Fruit fly (Drosophila melanogaster) S2 (cell line): ENCODE measurements around the gene Noa36.

Source experiments
- CG8478 ChIP-seq: fragments of >200 bp; optimal IDR thresholded peaks from 2 replicates; lab custom pipeline; 2018
- CTCF ChIP-seq, 2 experiments: fragments of >200 bp; optimal IDR thresholded peaks; 2 replicates each; lab custom pipeline; 2018

Gene Noa36

dm6 chr3R:28599238-28600127 lies at the start of gene Noa36, which contains the start of gene Hrb98DE:
TSS of gene Noa36 (minus strand) at chr3R:28599288.
TSS of gene Hrb98DE (plus strand) at chr3R:28599834.
- TF ChIP-seq CG8478 (no peak), CTCF (optimal IDR thresholded peaks at IDR 0.05; lab: Kevin White, UChicago) (no peak)

- TF ChIP-seq CTCF (optimal IDR thresholded peaks at IDR 0.05; lab: Kevin White, UChicago) (no peak), CG8478 (no peak)
These were observed 43.7 kb upstream of the Noa36 start, which contains the start of gene CG14062 for dm6 chr3R:28642791-28643190. TSS of gene CG14062 (minus strand) at chr3R:28642891.

dm6 chr3R:28636111-28636510 lies 37.0 kb upstream of the Noa36 start, which contains the start of gene CG9988:
TSS of gene CG9988 (plus strand) at chr3R:28636411.
- no peak for TF ChIP-seq CTCF (optimal IDR thresholded peaks at IDR 0.05; lab: Kevin White, UChicago)
- no peak for TF ChIP-seq CG8478

DNA sequence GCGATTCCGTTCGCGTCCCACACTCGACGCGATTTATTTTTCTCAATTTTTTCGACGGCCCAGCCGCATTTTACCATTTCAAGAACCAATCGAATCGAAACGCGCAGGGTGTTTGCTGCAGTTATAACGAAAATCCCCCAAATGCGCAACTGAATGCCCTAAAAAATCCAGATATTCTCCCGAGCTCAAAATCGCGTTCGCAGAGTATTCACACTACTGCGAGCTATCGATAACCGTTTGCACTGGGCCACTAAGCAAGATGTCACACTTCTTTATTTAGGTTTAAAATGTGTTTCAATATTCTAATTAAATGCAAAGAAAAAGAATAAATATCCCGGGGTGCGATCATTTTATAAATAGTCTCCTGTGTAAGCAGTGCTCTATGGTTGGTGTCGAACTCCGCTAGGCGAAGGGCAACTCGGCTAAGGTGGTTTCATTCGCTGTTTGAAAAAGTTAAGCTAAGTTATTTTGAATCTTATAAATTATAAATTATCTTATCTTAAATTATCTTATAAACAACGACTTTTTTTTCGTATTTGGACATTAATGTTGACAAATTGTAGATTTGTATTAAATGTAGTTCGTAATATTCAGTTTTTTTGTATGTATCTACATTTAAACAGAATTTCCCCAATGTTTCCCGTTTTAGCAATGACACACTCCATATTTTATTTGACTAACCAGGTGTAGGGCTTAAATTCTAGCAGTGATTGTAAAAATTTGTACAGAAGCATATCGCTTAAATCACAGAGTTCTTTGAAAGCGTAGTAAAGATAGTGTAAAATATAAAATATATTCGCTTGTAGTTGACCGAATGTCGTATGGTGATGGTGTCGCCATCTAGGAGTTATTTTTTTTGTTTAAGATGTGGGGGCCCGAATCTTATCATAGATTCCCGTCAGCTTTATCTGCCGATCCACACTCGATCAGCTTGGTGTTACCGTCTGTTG lies 36.2 kb upstream of the Noa36 start, which contains the start of gene CG10011:
TSS of gene CG10011 (minus strand) at position 119 of the 950 bp plus-strand sequence.
- TF ChIP-seq CG8478: no peak
- peak; percentile 88 to 90 for TF ChIP-seq CTCF (optimal IDR thresholded peaks at IDR 0.05; lab: Kevin White, UChicago)

DNA sequence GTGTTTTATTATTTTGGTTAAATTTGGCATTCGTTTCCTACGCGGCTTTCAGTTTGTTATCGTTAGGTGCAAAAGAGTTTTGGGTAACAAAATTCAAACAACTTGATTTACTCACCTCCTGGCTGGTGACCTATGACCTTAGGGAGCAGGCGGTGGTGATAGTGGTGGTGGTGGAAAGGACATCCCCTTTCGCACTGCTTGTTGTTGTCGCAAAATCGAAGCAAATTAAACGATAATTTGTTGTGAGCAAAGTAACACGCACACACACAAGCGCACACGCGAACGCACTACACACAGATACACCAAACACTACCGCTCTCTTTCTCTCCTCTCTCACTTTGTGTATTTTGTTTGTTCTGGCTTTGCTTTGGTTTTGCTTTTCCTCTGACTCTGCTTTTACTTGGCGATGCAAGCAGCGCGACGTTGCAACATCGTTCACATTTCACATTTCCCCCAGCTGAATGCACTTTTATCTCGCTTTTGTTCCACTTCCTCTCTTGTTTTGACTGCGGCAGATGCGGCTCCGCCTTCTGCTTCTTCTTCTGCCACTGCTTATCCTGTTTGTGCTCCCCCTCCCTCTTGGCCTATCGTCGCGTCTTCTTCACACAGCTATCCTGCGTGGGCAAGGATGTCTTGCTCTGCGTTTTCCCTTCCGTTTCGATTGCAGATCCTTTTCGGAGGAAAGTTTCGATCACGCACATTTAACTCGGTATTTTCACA lies 35.3 kb upstream of the Noa36 start:
- no peak for TF ChIP-seq CTCF (optimal IDR thresholded peaks at IDR 0.05; lab: Kevin White, UChicago)
- TF ChIP-seq CG8478: no peak

DNA sequence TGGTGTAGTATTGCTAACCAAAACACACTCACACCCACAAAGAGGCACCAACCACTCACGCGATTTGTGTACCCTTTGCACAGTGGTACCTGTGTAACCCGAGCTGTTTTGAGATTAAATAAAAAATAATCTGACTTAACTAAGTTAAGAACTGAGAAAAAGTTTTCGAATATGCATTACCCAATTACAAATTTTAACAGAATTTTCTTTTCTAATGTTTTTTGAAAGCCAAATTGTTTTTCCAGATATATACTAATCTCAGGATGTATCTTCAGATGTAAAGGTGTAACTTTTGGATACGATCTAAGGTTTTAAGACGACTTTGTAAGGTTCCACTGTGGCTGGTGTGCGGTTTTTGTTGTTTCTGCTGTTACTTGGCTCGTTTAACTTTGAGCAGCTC lies 34.7 kb upstream of the Noa36 start:
- TF ChIP-seq CG8478: no peak
- no peak for TF ChIP-seq CTCF (optimal IDR thresholded peaks at IDR 0.05; lab: Kevin White, UChicago)

DNA sequence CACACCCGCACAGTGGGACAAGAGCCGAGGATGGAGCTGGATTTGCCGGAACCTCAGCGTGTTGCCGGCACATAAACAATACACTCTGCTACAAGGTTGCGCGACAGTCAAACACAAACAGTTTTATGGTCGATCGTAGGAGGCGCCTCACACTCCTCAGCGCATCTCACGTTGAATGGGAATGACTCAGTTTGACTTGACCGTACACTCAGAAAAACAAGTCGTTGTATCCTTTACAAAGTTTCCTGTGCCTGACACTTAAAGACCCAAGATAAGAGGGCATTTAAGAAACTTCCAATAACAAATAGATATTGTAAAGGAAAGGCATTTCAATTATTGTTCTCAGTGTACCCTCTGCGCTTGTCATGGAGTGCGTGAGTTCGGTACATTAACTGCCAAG lies 32.7 kb upstream of the Noa36 start:
- TF ChIP-seq CG8478 (no peak), CTCF (optimal IDR thresholded peaks at IDR 0.05; lab: Kevin White, UChicago) (no peak)

DNA sequence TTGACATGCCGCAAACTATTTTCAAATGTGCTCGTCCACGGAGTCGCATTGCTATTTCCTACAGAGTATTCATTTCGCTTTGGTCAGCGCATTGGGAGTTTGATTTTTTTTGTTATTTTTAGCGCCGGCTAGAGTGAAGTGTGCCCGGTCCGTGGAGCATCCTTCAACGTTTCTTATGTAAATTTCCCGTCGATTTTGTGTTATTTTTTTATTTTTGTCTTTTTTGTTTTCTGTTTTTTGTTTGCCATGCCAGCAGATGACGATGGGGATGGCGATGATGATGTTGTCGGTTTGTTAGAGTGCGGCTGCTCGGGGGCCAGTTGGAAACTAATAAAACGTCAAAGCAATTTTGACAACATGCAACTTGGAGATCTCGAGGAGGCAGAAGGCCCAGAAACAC lies 31.8 kb upstream of the Noa36 start:
- TF ChIP-seq CG8478 (no peak), CTCF (optimal IDR thresholded peaks at IDR 0.05; lab: Kevin White, UChicago) (no peak)

DNA sequence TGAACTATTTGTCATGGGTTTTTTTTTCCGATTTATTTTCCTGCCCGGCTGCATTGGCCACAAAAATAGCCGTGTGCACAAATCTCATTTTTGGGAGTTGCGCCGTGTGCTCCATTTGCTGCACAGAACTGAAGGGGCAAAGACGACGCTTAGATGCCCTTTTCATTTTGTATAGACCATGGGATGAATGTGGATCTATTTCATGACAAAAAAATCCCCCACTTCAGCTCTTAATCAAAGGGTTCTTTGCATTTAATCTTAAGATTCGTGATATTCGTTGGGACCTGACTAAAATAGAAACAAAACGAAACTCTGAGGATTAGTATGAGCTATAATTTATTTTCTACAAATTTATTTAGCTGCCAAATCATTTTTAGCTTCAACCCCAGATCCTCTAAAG lies 31.0 kb upstream of the Noa36 start:
- TF ChIP-seq CG8478 (no peak), CTCF (optimal IDR thresholded peaks at IDR 0.05; lab: Kevin White, UChicago) (no peak)

DNA sequence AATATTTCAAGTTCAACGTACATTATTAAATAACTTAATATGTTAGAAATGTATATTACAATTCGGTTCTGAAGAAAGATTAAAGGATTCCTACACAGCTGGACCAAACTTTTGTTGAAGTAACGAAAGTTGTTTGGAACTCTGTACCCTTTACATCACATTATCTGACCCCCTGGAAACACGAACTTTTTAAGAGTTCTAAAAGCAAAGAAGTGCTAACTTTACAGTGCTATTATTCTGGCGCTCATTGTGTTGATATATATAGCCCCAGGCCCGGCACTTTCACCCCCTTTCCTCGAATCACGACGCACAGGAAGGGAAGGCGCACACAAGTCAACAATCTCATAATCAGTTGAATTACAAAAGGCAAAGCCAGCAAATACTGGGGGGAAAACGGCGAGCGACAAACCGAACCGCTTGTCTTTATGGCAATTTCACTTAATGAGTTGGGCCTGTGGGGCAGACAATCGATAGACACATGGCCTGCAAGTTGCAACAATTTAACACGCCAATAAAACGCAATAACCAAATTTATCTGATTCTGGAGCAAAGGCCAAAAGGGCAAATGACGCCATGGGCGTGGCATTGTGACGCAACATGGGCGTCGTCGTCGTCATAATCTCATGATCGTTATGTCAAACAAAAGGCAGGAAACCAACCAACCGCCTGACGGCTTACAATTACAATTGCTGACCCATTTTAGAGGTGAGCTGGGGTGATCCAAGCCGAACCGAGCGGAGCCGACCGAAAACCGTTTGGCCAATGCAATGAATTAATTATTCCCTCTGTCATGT lies 30.3 kb upstream of the Noa36 start:
- TF ChIP-seq CG8478 (no peak), CTCF (optimal IDR thresholded peaks at IDR 0.05; lab: Kevin White, UChicago) (no peak)

- TF ChIP-seq CG8478 (no peak), CTCF (optimal IDR thresholded peaks at IDR 0.05; lab: Kevin White, UChicago) (no peak)
These were observed 29.6 kb upstream of the Noa36 start for dm6 chr3R:28628696-28629095.

dm6 chr3R:28627267-28627666 lies 28.2 kb upstream of the Noa36 start:
- TF ChIP-seq CTCF (optimal IDR thresholded peaks at IDR 0.05; lab: Kevin White, UChicago) (no peak), CG8478 (no peak)

DNA sequence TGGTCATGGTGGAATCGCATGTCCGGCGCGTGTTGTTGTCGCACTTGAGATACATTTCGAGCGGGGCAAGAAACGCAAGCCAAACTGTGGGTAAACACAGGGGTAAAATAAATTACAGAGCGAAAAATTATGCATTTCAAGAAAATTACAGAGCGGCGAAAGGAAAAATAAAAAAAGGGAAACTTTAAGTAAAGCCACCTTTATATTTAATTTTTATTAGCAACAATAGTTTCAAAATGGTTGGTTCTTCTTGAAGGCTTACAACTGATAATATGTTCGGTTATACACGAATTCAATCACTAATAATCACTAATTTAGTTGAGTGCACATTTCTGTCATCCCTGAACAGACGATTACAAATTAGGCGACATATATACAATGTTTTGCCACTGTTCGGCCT lies 24.5 kb upstream of the Noa36 start:
- TF ChIP-seq CTCF (optimal IDR thresholded peaks at IDR 0.05; lab: Kevin White, UChicago): no peak
- no peak for TF ChIP-seq CG8478

dm6 chr3R:28623115-28623514 lies 24.0 kb upstream of the Noa36 start:
- TF ChIP-seq CTCF (optimal IDR thresholded peaks at IDR 0.05; lab: Kevin White, UChicago) (no peak), CG8478 (no peak)
